Fruit fly (Drosophila melanogaster) whole organism, embryonic: Measurements from ENCODE around the gene Vav.

Source experiments
- Abd-B ChIP-seq: fragments of 200-800 bp; sonication (Bioruptor generic); optimal IDR thresholded peaks from 2 replicates; lab custom pipeline; 2018; ENCODE audit warnings: missing biosample characterization, mild to moderate bottlenecking, missing genetic modification characterization, moderate library complexity
- Atf6 ChIP-seq: fragments of 200-800 bp; sonication (Bioruptor generic); IDR thresholded peaks from 2 replicates; pipeline ENCODE4 v1.3.6; 2022; ENCODE audit warnings: missing biosample characterization, missing genetic modification characterization
- Awh ChIP-seq: fragments of 200-800 bp; sonication (Bioruptor generic); IDR thresholded peaks from 2 replicates; pipeline ENCODE4, ENCODE4 v1.3.6; 2022; ENCODE audit warnings: missing biosample characterization, missing genetic modification characterization
- CG10321 ChIP-seq: fragments of 200-800 bp; sonication (Bioruptor generic); IDR thresholded peaks from 2 replicates; pipeline ENCODE4 v1.3.6; 2022; ENCODE audit warnings: missing biosample characterization, missing genetic modification characterization
- CG10462 ChIP-seq: fragments of 200-800 bp; sonication (Bioruptor generic); optimal IDR thresholded peaks from 2 replicates; lab custom pipeline; 2016; ENCODE audit warnings: missing biosample characterization, missing genetic modification characterization
- CG12236 ChIP-seq: fragments of 200-800 bp; sonication (Bioruptor generic); optimal IDR thresholded peaks from 2 replicates; lab custom pipeline; 2016; ENCODE audit warnings: missing biosample characterization, missing genetic modification characterization
- CG14050 ChIP-seq: fragments of 200-800 bp; sonication (Bioruptor generic); IDR thresholded peaks from 3 replicates; pipeline ENCODE4 v1.3.6; 2022; ENCODE audit warnings: missing biosample characterization, missing genetic modification characterization
- CG16815 ChIP-seq: fragments of 200-800 bp; sonication (Bioruptor generic); optimal IDR thresholded peaks from 3 replicates; lab custom pipeline; 2017; ENCODE audit warnings: missing biosample characterization, mild to moderate bottlenecking, missing genetic modification characterization
- CG2120 ChIP-seq: fragments of 200-800 bp; sonication (Bioruptor generic); optimal IDR thresholded peaks from 3 replicates; lab custom pipeline; 2016; ENCODE audit warnings: missing biosample characterization, missing genetic modification characterization
- CG2889 ChIP-seq: fragments of 200-800 bp; sonication (Bioruptor generic); IDR thresholded peaks from 3 replicates; pipeline ENCODE4 v1.3.6; 2022; ENCODE audit warnings: missing biosample characterization, missing genetic modification characterization
- CG6254 ChIP-seq: fragments of 200-800 bp; sonication (Bioruptor generic); optimal IDR thresholded peaks from 3 replicates; lab custom pipeline; 2017; ENCODE audit warnings: mild to moderate bottlenecking, missing biosample characterization, missing genetic modification reagents, missing genetic modification characterization
- CG6272 ChIP-seq: fragments of 200-800 bp; sonication (Bioruptor generic); IDR thresholded peaks from 2 replicates; pipeline ENCODE4 v1.3.6; 2022; ENCODE audit warnings: missing biosample characterization, missing genetic modification characterization
- CG6765 ChIP-seq: fragments of 200-800 bp; sonication (Bioruptor generic); optimal IDR thresholded peaks from 3 replicates; lab custom pipeline; 2017; ENCODE audit warnings: missing biosample characterization, mild to moderate bottlenecking, missing genetic modification characterization
- CG6791 ChIP-seq: fragments of 200-800 bp; sonication (Bioruptor generic); IDR thresholded peaks from 3 replicates; pipeline ENCODE4 v1.3.6; 2022; ENCODE audit warnings: missing biosample characterization, missing genetic modification characterization; ENCODE audit not compliant: partially characterized antibody
- CG7839 ChIP-seq: fragments of 200-800 bp; sonication (Bioruptor generic); optimal IDR thresholded peaks from 3 replicates; lab custom pipeline; 2018; ENCODE audit warnings: missing biosample characterization, mild to moderate bottlenecking, missing genetic modification characterization, moderate library complexity
- CG8359 ChIP-seq: fragments of 200-800 bp; sonication (Bioruptor generic); optimal IDR thresholded peaks from 2 replicates; lab custom pipeline; 2017; ENCODE audit warnings: missing biosample characterization, mild to moderate bottlenecking, missing genetic modification characterization, borderline replicate concordance
- CG8924 ChIP-seq: fragments of 200-800 bp; optimal IDR thresholded peaks from 3 replicates; lab custom pipeline; 2019; ENCODE audit warnings: missing biosample characterization, mild to moderate bottlenecking, missing genetic modification characterization, moderate library complexity
- CHES-1-like ChIP-seq: fragments of 200-800 bp; sonication (Bioruptor generic); optimal IDR thresholded peaks from 2 replicates; lab custom pipeline; 2016; ENCODE audit warnings: missing biosample characterization, missing genetic modification characterization
- D19A ChIP-seq: fragments of 200-800 bp; optimal IDR thresholded peaks from 3 replicates; lab custom pipeline; 2019; ENCODE audit warnings: missing biosample characterization, mild to moderate bottlenecking, missing genetic modification characterization, moderate library complexity
- Doc2 ChIP-seq: fragments of 200-800 bp; sonication (Bioruptor generic); IDR thresholded peaks from 2 replicates; pipeline ENCODE4 v1.3.6; 2022; ENCODE audit warnings: missing biosample characterization, missing genetic modification characterization
- H2.0 ChIP-seq: fragments of 200-800 bp; sonication (Bioruptor generic); IDR thresholded peaks from 2 replicates; pipeline ENCODE4 v1.3.6; 2022; ENCODE audit warnings: missing biosample characterization, missing genetic modification characterization
- HLHmδ ChIP-seq: fragments of 200-800 bp; sonication (Bioruptor generic); optimal IDR thresholded peaks from 2 replicates; lab custom pipeline; 2018; ENCODE audit warnings: missing biosample characterization, mild to moderate bottlenecking, missing genetic modification characterization, moderate library complexity
- Hmr ChIP-seq: fragments of 200-800 bp; sonication (Bioruptor generic); optimal IDR thresholded peaks from 3 replicates; lab custom pipeline; 2017; ENCODE audit warnings: mild to moderate bottlenecking, missing biosample characterization, missing genetic modification reagents, missing genetic modification characterization
- Hmx ChIP-seq: fragments of 200-800 bp; sonication (Bioruptor generic); optimal IDR thresholded peaks from 2 replicates; lab custom pipeline; 2016; ENCODE audit warnings: missing biosample characterization, missing genetic modification characterization
- Hr39 ChIP-seq: fragments of >200 bp; optimal IDR thresholded peaks from 2 replicates; lab custom pipeline; 2017
- Jarid2 ChIP-seq: fragments of 200-800 bp; sonication (Bioruptor generic); optimal IDR thresholded peaks from 3 replicates; lab custom pipeline; 2017; ENCODE audit warnings: mild to moderate bottlenecking, missing biosample characterization, missing genetic modification reagents, missing genetic modification characterization
- MBD-R2 ChIP-seq: fragments of 200-800 bp; sonication (Bioruptor generic); IDR thresholded peaks from 2 replicates; pipeline ENCODE4 v1.3.6; 2022; ENCODE audit warnings: missing biosample characterization, missing genetic modification characterization
- Mes4 ChIP-seq: fragments of 200-800 bp; sonication (Bioruptor generic); optimal IDR thresholded peaks from 2 replicates; lab custom pipeline; 2016; ENCODE audit warnings: missing biosample characterization, missing genetic modification characterization
- Side ChIP-seq: fragments of 200-800 bp; sonication (Bioruptor generic); optimal IDR thresholded peaks from 2 replicates; lab custom pipeline; 2016; ENCODE audit warnings: missing biosample characterization, missing genetic modification characterization
- Sin3A ChIP-seq: fragments of >200 bp; optimal IDR thresholded peaks from 2 replicates; lab custom pipeline; 2018
- Sox102F ChIP-seq: fragments of 200-800 bp; sonication (Bioruptor generic); optimal IDR thresholded peaks from 2 replicates; lab custom pipeline; 2018; ENCODE audit warnings: missing biosample characterization, mild to moderate bottlenecking, missing genetic modification characterization, moderate library complexity
- ac ChIP-seq: fragments of 200-800 bp; sonication (Bioruptor generic); optimal IDR thresholded peaks from 3 replicates; lab custom pipeline; 2017; ENCODE audit warnings: missing biosample characterization, mild to moderate bottlenecking, missing genetic modification characterization
- ara ChIP-seq: fragments of 200-800 bp; sonication (Bioruptor generic); IDR thresholded peaks from 2 replicates; pipeline ENCODE4 v1.3.6; 2022; ENCODE audit warnings: missing biosample characterization, missing genetic modification characterization
- bowl ChIP-seq: fragments of 200-800 bp; sonication (Bioruptor generic); IDR thresholded peaks from 2 replicates; pipeline ENCODE4 v1.3.6; 2022; ENCODE audit warnings: missing biosample characterization, missing genetic modification characterization
- br ChIP-seq: fragments of >200 bp; optimal IDR thresholded peaks from 2 replicates; lab custom pipeline; 2017
- croc ChIP-seq: fragments of 200-800 bp; sonication (Bioruptor generic); conservative IDR thresholded peaks from 3 replicates; pipeline ENCODE4 v1.3.6; 2022; ENCODE audit warnings: missing biosample characterization, missing genetic modification characterization
- dm ChIP-seq: fragments of 200-800 bp; sonication (Bioruptor generic); optimal IDR thresholded peaks from 3 replicates; lab custom pipeline; 2016; ENCODE audit warnings: missing biosample characterization, missing genetic modification characterization
- dmrt99B ChIP-seq: fragments of 200-800 bp; sonication (Bioruptor generic); optimal IDR thresholded peaks from 2 replicates; lab custom pipeline; 2018; ENCODE audit warnings: missing biosample characterization, mild to moderate bottlenecking, missing genetic modification characterization, moderate library complexity
- emc ChIP-seq: fragments of 200-800 bp; sonication (Bioruptor generic); optimal IDR thresholded peaks from 2 replicates; lab custom pipeline; 2016; ENCODE audit warnings: missing biosample characterization, missing genetic modification characterization
- fd96Cb ChIP-seq: fragments of 200-800 bp; sonication (Bioruptor generic); optimal IDR thresholded peaks from 2 replicates; lab custom pipeline; 2018; ENCODE audit warnings: missing biosample characterization, mild to moderate bottlenecking, missing genetic modification characterization, moderate library complexity
- gsb ChIP-seq: fragments of 200-800 bp; sonication (Bioruptor generic); IDR thresholded peaks from 2 replicates; pipeline ENCODE4 v1.3.6; 2022; ENCODE audit warnings: missing biosample characterization, missing genetic modification characterization
- hkb ChIP-seq, 2 experiments: fragments of 200-800 bp in 1 of 2; fragments of >200 bp in 1 of 2; sonication (Bioruptor generic) in 1 of 2; IDR thresholded peaks in 1 of 2; optimal IDR thresholded peaks in 1 of 2; 2 replicates each; pipeline versions ENCODE4 v1.3.6 to Lab custom; 2017 to 2022; ENCODE audit warnings: missing biosample characterization in 1 of 2, missing genetic modification characterization in 1 of 2
- ken ChIP-seq: fragments of 200-800 bp; sonication (Bioruptor generic); IDR thresholded peaks from 3 replicates; pipeline ENCODE4 v1.3.6; 2022; ENCODE audit warnings: missing biosample characterization, missing genetic modification characterization
- oc ChIP-seq: fragments of 200-800 bp; sonication (Bioruptor generic); optimal IDR thresholded peaks from 2 replicates; lab custom pipeline; 2018; ENCODE audit warnings: missing biosample characterization, mild to moderate bottlenecking, missing genetic modification characterization, moderate library complexity
- odd ChIP-seq: fragments of 200-800 bp; sonication (Bioruptor generic); optimal IDR thresholded peaks from 2 replicates; lab custom pipeline; 2017; ENCODE audit warnings: missing biosample characterization, mild to moderate bottlenecking, missing genetic modification characterization
- run ChIP-seq: fragments of 200-800 bp; sonication (Bioruptor generic); optimal IDR thresholded peaks from 3 replicates; lab custom pipeline; 2018; ENCODE audit warnings: missing biosample characterization, mild to moderate bottlenecking, missing genetic modification characterization
- sens-2 ChIP-seq: fragments of 200-800 bp; sonication (Bioruptor generic); IDR thresholded peaks from 2 replicates; pipeline ENCODE4 v1.3.6; 2022; ENCODE audit warnings: missing biosample characterization, missing genetic modification characterization
- slou ChIP-seq: fragments of 200-800 bp; sonication (Bioruptor generic); optimal IDR thresholded peaks from 3 replicates; lab custom pipeline; 2016; ENCODE audit warnings: missing biosample characterization, missing genetic modification characterization
- tna ChIP-seq: fragments of 200-800 bp; sonication (Bioruptor generic); IDR thresholded peaks from 2 replicates; pipeline ENCODE4 v1.3.6; 2022; ENCODE audit warnings: missing biosample characterization, missing genetic modification characterization; ENCODE audit not compliant: partially characterized antibody
- trem ChIP-seq: fragments of 200-800 bp; optimal IDR thresholded peaks from 3 replicates; lab custom pipeline; 2019; ENCODE audit warnings: missing biosample characterization, mild to moderate bottlenecking, missing genetic modification characterization, moderate library complexity
- unpg ChIP-seq: fragments of 200-800 bp; sonication (Bioruptor generic); optimal IDR thresholded peaks from 3 replicates; lab custom pipeline; 2018; ENCODE audit warnings: missing biosample characterization, mild to moderate bottlenecking, missing genetic modification characterization, moderate library complexity
- vvl ChIP-seq: fragments of 200-800 bp; sonication (Bioruptor generic); IDR thresholded peaks from 2 replicates; pipeline ENCODE4 v1.3.6; 2022; ENCODE audit warnings: missing biosample characterization, missing genetic modification characterization
- yki ChIP-seq: fragments of >200 bp; optimal IDR thresholded peaks from 3 replicates; lab custom pipeline; 2018

Gene Vav

dm6 chrX:19281271-19281670 lies 19.7 kb downstream of the Vav start (continued):
- TF ChIP-seq CG7839 (tag; lab: Kevin White, UChicago): peak; percentile 27
- no peak for TF ChIP-seq Hmr (GFP tag; lab: Kevin White, UChicago)
- TF ChIP-seq tna (GFP tag; lab: Robert Waterston, UW): no peak
- no peak for TF ChIP-seq CG16815 (GFP tag; lab: Kevin White, UChicago)
- TF ChIP-seq CG10462: no peak
- no peak for TF ChIP-seq CG10321
- TF ChIP-seq Sox102F: no peak
- no peak for TF ChIP-seq ken (GFP tag; lab: Robert Waterston, UW)
- TF ChIP-seq trem (tag; lab: Kevin White, UChicago): no peak
- TF ChIP-seq CG14050 (GFP tag; lab: Robert Waterston, UW): no peak
- TF ChIP-seq run (tag; lab: Kevin White, UChicago): no peak
- peak; percentile 30 for TF ChIP-seq D19A (tag; lab: Kevin White, UChicago)
- TF ChIP-seq CG6272 (GFP tag; lab: Robert Waterston, UW): no peak
- TF ChIP-seq CG8924: peak; percentile 12
- no peak for TF ChIP-seq Awh (GFP tag; lab: Robert Waterston, UW)
- no peak for TF ChIP-seq CG2889 (GFP tag; lab: Robert Waterston, UW)
- no peak for TF ChIP-seq CG6765 (GFP tag; lab: Kevin White, UChicago)
- no peak for TF ChIP-seq Side (GFP tag; lab: Kevin White, UChicago)
- peak; percentile 53 for TF ChIP-seq unpg (GFP tag; lab: Kevin White, UChicago)
- TF ChIP-seq sens-2 (GFP tag; lab: Robert Waterston, UW): no peak
- TF ChIP-seq croc (GFP tag; lab: Robert Waterston, UW): no peak
- TF ChIP-seq CHES-1-like (GFP tag; lab: Kevin White, UChicago): no peak
- TF ChIP-seq odd (GFP tag; lab: Kevin White, UChicago): no peak
- TF ChIP-seq fd96Cb (tag; lab: Kevin White, UChicago): peak; percentile 8
- no peak for TF ChIP-seq ara
- TF ChIP-seq br: no peak
- no peak for TF ChIP-seq Doc2 (GFP tag; lab: Robert Waterston, UW)
- no peak for TF ChIP-seq emc
- TF ChIP-seq dmrt99B (tag; lab: Kevin White, UChicago): no peak
- peak; percentile 9 for TF ChIP-seq CG6254 (GFP tag; lab: Kevin White, UChicago)
- no peak for TF ChIP-seq HLHmδ
- no peak for TF ChIP-seq slou
- TF ChIP-seq MBD-R2 (GFP tag; lab: Robert Waterston, UW): no peak
- no peak for TF ChIP-seq Mes4 (GFP tag; lab: Kevin White, UChicago)
- no peak for TF ChIP-seq Sin3A (lab: Kevin White, UChicago)
- no peak for TF ChIP-seq CG8359 (GFP tag; lab: Kevin White, UChicago)
- TF ChIP-seq Atf6 (GFP tag; lab: Robert Waterston, UW): no peak
- TF ChIP-seq Hr39 (lab: Kevin White, UChicago): no peak
- no peak for TF ChIP-seq CG6791
- TF ChIP-seq CG2120 (GFP tag; lab: Kevin White, UChicago): peak; percentile 44
- TF ChIP-seq oc (tag; lab: Kevin White, UChicago): no peak
- no peak for TF ChIP-seq Hmx
- TF ChIP-seq Abd-B: no peak
- TF ChIP-seq gsb: no peak
- no peak for TF ChIP-seq Jarid2 (GFP tag; lab: Kevin White, UChicago)
- TF ChIP-seq CG12236 (GFP tag; lab: Kevin White, UChicago): no peak
- no peak for TF ChIP-seq hkb (optimal IDR thresholded peaks at IDR 0.05; lab: Kevin White, UChicago)
- 0 out of 2 replicates have a peak, but pooled peaks have one; percentile 34 for TF ChIP-seq hkb (GFP tag; IDR thresholded peaks at IDR 0.05; lab: Robert Waterston, UW)
- TF ChIP-seq bowl (GFP tag; lab: Robert Waterston, UW): no peak
- no peak for TF ChIP-seq H2.0 (GFP tag; lab: Robert Waterston, UW)
- no peak for TF ChIP-seq dm
- TF ChIP-seq ac (GFP tag; lab: Kevin White, UChicago): no peak
- peak; percentile 59 for TF ChIP-seq vvl (GFP tag; lab: Robert Waterston, UW)
- TF ChIP-seq yki (lab: Kevin White, UChicago): no peak
